Fruit fly (Drosophila melanogaster) whole organism, embryonic: ENCODE results near the gene Hip14.
A peak's percentile ranks its signal among the peaks of the same experiment; 100 is the strongest.

Source experiments
- Ada2b ChIP-seq: fragments of 200-800 bp; sonication (Bioruptor generic); IDR thresholded peaks from 2 replicates; pipeline ENCODE4 v1.3.6; 2022; ENCODE audit warnings: missing biosample characterization, missing genetic modification characterization
- Adf1 ChIP-seq: fragments of 200-800 bp; sonication (Bioruptor generic); IDR thresholded peaks from 2 replicates; pipeline ENCODE4 v1.3.6; 2022; ENCODE audit warnings: missing biosample characterization, missing genetic modification characterization
- Antp ChIP-seq: fragments of 200-800 bp; sonication (Bioruptor generic); optimal IDR thresholded peaks from 3 replicates; lab custom pipeline; 2016; ENCODE audit warnings: missing biosample characterization, missing genetic modification characterization
- CG1024 ChIP-seq: fragments of 200-800 bp; sonication (Bioruptor generic); IDR thresholded peaks from 2 replicates; pipeline ENCODE4 v1.3.6; 2022; ENCODE audit warnings: missing biosample characterization, missing genetic modification characterization
- CG13624 ChIP-seq: fragments of 200-800 bp; sonication (Bioruptor generic); optimal IDR thresholded peaks from 2 replicates; lab custom pipeline; 2016; ENCODE audit warnings: missing biosample characterization, missing genetic modification characterization
- CG14050 ChIP-seq: fragments of 200-800 bp; sonication (Bioruptor generic); IDR thresholded peaks from 3 replicates; pipeline ENCODE4 v1.3.6; 2022; ENCODE audit warnings: missing biosample characterization, missing genetic modification characterization
- CG14667 ChIP-seq: fragments of 200-800 bp; sonication (Bioruptor generic); IDR thresholded peaks from 2 replicates; pipeline ENCODE4 v1.3.6; 2022; ENCODE audit warnings: missing biosample characterization, missing genetic modification characterization
- CG17802 ChIP-seq: fragments of 200-800 bp; sonication (Bioruptor generic); optimal IDR thresholded peaks from 2 replicates; lab custom pipeline; 2018; ENCODE audit warnings: missing biosample characterization, mild to moderate bottlenecking, missing genetic modification characterization, moderate library complexity
- CG2120 ChIP-seq: fragments of 200-800 bp; sonication (Bioruptor generic); optimal IDR thresholded peaks from 3 replicates; lab custom pipeline; 2016; ENCODE audit warnings: missing biosample characterization, missing genetic modification characterization
- CG30020 ChIP-seq: fragments of 200-800 bp; optimal IDR thresholded peaks from 2 replicates; lab custom pipeline; 2019; ENCODE audit warnings: missing biosample characterization, mild to moderate bottlenecking, missing genetic modification characterization, moderate library complexity
- CG34376 ChIP-seq: fragments of 200-800 bp; sonication (Bioruptor generic); optimal IDR thresholded peaks from 2 replicates; lab custom pipeline; 2018; ENCODE audit warnings: missing biosample characterization, mild to moderate bottlenecking, missing genetic modification characterization
- CG4424 ChIP-seq: fragments of 200-800 bp; sonication (Bioruptor generic); optimal IDR thresholded peaks from 3 replicates; lab custom pipeline; 2016; ENCODE audit warnings: missing biosample characterization, missing genetic modification characterization
- CG4617 ChIP-seq: fragments of 200-800 bp; sonication (Bioruptor generic); optimal IDR thresholded peaks from 3 replicates; lab custom pipeline; 2016; ENCODE audit warnings: missing biosample characterization, missing genetic modification characterization, borderline replicate concordance
- CG6683 ChIP-seq: fragments of 200-800 bp; sonication (Bioruptor generic); optimal IDR thresholded peaks from 2 replicates; lab custom pipeline; 2017; ENCODE audit warnings: missing biosample characterization, mild to moderate bottlenecking, missing genetic modification characterization, missing genetic modification reagents
- CG6765 ChIP-seq: fragments of 200-800 bp; sonication (Bioruptor generic); optimal IDR thresholded peaks from 3 replicates; lab custom pipeline; 2017; ENCODE audit warnings: missing biosample characterization, mild to moderate bottlenecking, missing genetic modification characterization
- CG7963 ChIP-seq: fragments of 200-800 bp; sonication (Bioruptor generic); IDR thresholded peaks from 3 replicates; pipeline ENCODE4 v1.3.6; 2022; ENCODE audit warnings: missing biosample characterization, missing genetic modification characterization; ENCODE audit not compliant: partially characterized antibody
- CG9437 ChIP-seq: fragments of 200-800 bp; sonication (Bioruptor generic); optimal IDR thresholded peaks from 2 replicates; lab custom pipeline; 2018; ENCODE audit warnings: missing biosample characterization, mild to moderate bottlenecking, missing genetic modification characterization
- CG9797 ChIP-seq: fragments of 200-800 bp; sonication (Bioruptor generic); optimal IDR thresholded peaks from 3 replicates; lab custom pipeline; 2018; ENCODE audit warnings: missing biosample characterization, mild to moderate bottlenecking, missing genetic modification characterization
- CkIIα-i1 ChIP-seq: fragments of 200-800 bp; sonication (Bioruptor generic); IDR thresholded peaks from 2 replicates; pipeline ENCODE4 v1.3.6; 2022; ENCODE audit warnings: missing biosample characterization, missing genetic modification characterization
- CrebB ChIP-seq: fragments of 200-800 bp; sonication (Bioruptor generic); optimal IDR thresholded peaks from 3 replicates; lab custom pipeline; 2018; ENCODE audit warnings: missing biosample characterization, mild to moderate bottlenecking, missing genetic modification characterization
- ERR ChIP-seq: fragments of 200-800 bp; sonication (Bioruptor generic); optimal IDR thresholded peaks from 2 replicates; lab custom pipeline; 2016; ENCODE audit warnings: missing biosample characterization, missing genetic modification characterization
- Ets97D ChIP-seq: fragments of 200-800 bp; sonication (Bioruptor generic); optimal IDR thresholded peaks from 3 replicates; lab custom pipeline; 2016; ENCODE audit warnings: missing biosample characterization, missing genetic modification characterization
- Hand ChIP-seq: fragments of 200-800 bp; sonication (Bioruptor generic); optimal IDR thresholded peaks from 2 replicates; lab custom pipeline; 2017; ENCODE audit warnings: mild to moderate bottlenecking, missing biosample characterization, missing genetic modification reagents, missing genetic modification characterization
- Hmx ChIP-seq: fragments of 200-800 bp; sonication (Bioruptor generic); optimal IDR thresholded peaks from 2 replicates; lab custom pipeline; 2016; ENCODE audit warnings: missing biosample characterization, missing genetic modification characterization
- Hsf ChIP-seq: fragments of 200-800 bp; sonication (Bioruptor generic); optimal IDR thresholded peaks from 3 replicates; lab custom pipeline; 2016; ENCODE audit warnings: missing biosample characterization, missing genetic modification characterization
- Med ChIP-seq: fragments of 200-800 bp; sonication (Bioruptor generic); peaks from one replicate; lab custom pipeline; 2016; ENCODE audit warnings: missing biosample characterization, missing genetic modification characterization, mild to moderate bottlenecking, inconsistent platforms, moderate library complexity
- Nf-YC ChIP-seq: fragments of 200-800 bp; optimal IDR thresholded peaks from 3 replicates; lab custom pipeline; 2019; ENCODE audit warnings: missing biosample characterization, mild to moderate bottlenecking, missing genetic modification characterization, moderate library complexity
- Oaz ChIP-seq: fragments of 200-800 bp; sonication (Bioruptor generic); IDR thresholded peaks from 2 replicates; pipeline ENCODE4 v1.3.6; 2022; ENCODE audit warnings: missing biosample characterization, missing genetic modification characterization
- Oli ChIP-seq: fragments of 200-800 bp; sonication (Bioruptor generic); optimal IDR thresholded peaks from 2 replicates; lab custom pipeline; 2018; ENCODE audit warnings: missing biosample characterization, mild to moderate bottlenecking, missing genetic modification characterization, moderate library complexity
- Side ChIP-seq: fragments of 200-800 bp; sonication (Bioruptor generic); optimal IDR thresholded peaks from 2 replicates; lab custom pipeline; 2016; ENCODE audit warnings: missing biosample characterization, missing genetic modification characterization
- ci ChIP-seq: fragments of 200-800 bp; sonication (Bioruptor generic); IDR thresholded peaks from 3 replicates; pipeline ENCODE4 v1.3.6; 2022; ENCODE audit warnings: missing biosample characterization, missing genetic modification characterization
- da ChIP-seq: fragments of 200-800 bp; sonication (Bioruptor generic); optimal IDR thresholded peaks from 2 replicates; lab custom pipeline; 2016; ENCODE audit warnings: missing biosample characterization, missing genetic modification characterization
- danr ChIP-seq: fragments of 200-800 bp; sonication (Bioruptor generic); IDR thresholded peaks from 2 replicates; pipeline ENCODE4 v1.3.6; 2022; ENCODE audit warnings: missing biosample characterization, missing genetic modification characterization
- gce ChIP-seq: fragments of 200-800 bp; sonication (Bioruptor generic); IDR thresholded peaks from 3 replicates; pipeline ENCODE4 v1.3.6; 2022; ENCODE audit warnings: missing biosample characterization, missing genetic modification characterization
- gt ChIP-seq: fragments of 200-800 bp; sonication (Bioruptor generic); IDR thresholded peaks from 2 replicates; pipeline ENCODE4 v1.3.6; 2022; ENCODE audit warnings: missing biosample characterization, missing genetic modification characterization
- ham ChIP-seq: fragments of 200-800 bp; sonication (Bioruptor generic); IDR thresholded peaks from 2 replicates; pipeline ENCODE4 v1.3.6; 2022; ENCODE audit warnings: missing biosample characterization, missing genetic modification characterization
- hb ChIP-seq: fragments of 200-800 bp; sonication (Bioruptor generic); IDR thresholded peaks from 3 replicates; pipeline ENCODE4 v1.3.6; 2022; ENCODE audit warnings: missing biosample characterization, missing genetic modification characterization; ENCODE audit not compliant: partially characterized antibody
- lab ChIP-seq: fragments of 200-800 bp; sonication (Bioruptor generic); optimal IDR thresholded peaks from 3 replicates; lab custom pipeline; 2017; ENCODE audit warnings: missing biosample characterization, missing genetic modification characterization, mild to moderate bottlenecking, moderate library complexity, missing genetic modification reagents
- lilli ChIP-seq: fragments of 200-800 bp; sonication (Bioruptor generic); optimal IDR thresholded peaks from 3 replicates; lab custom pipeline; 2016; ENCODE audit warnings: missing biosample characterization, missing genetic modification characterization
- otp ChIP-seq: fragments of 200-800 bp; sonication (Bioruptor generic); IDR thresholded peaks from 3 replicates; pipeline ENCODE4, ENCODE4 v1.3.6; 2022; ENCODE audit warnings: missing biosample characterization, missing genetic modification characterization
- p53 ChIP-seq: fragments of 200-800 bp; sonication (Bioruptor generic); optimal IDR thresholded peaks from 2 replicates; lab custom pipeline; 2016; ENCODE audit warnings: missing biosample characterization, missing genetic modification characterization
- pros ChIP-seq: fragments of 200-800 bp; sonication (Bioruptor generic); optimal IDR thresholded peaks from 3 replicates; lab custom pipeline; 2019; ENCODE audit warnings: missing biosample characterization, mild to moderate bottlenecking, missing genetic modification characterization, moderate library complexity
- slbo ChIP-seq: fragments of 200-800 bp; sonication (Bioruptor generic); IDR thresholded peaks from 2 replicates; pipeline ENCODE4 v1.3.6; 2022; ENCODE audit warnings: missing biosample characterization, missing genetic modification characterization
- sob ChIP-seq: fragments of 200-800 bp; sonication (Bioruptor generic); IDR thresholded peaks from 2 replicates; pipeline ENCODE4 v1.3.6; 2022; ENCODE audit warnings: missing biosample characterization, missing genetic modification characterization
- zen ChIP-seq: fragments of 200-800 bp; sonication (Bioruptor generic); optimal IDR thresholded peaks from 3 replicates; lab custom pipeline; 2018; ENCODE audit warnings: missing biosample characterization, mild to moderate bottlenecking, missing genetic modification characterization, moderate library complexity
- zfh2 ChIP-seq: fragments of 200-800 bp; sonication (Bioruptor generic); optimal IDR thresholded peaks from 2 replicates; lab custom pipeline; 2016; ENCODE audit warnings: missing biosample characterization, missing genetic modification characterization

Gene Hip14

dm6 chr3L:15982783-15983432 lies 5.1 kb upstream of the Hip14 start, which contains the start of the genes brm and Arl1 (continued):
- TF ChIP-seq Antp (GFP tag; lab: Kevin White, UChicago) (peak; percentile 78), Oli (tag; lab: Kevin White, UChicago) (peak; percentile 97), CG13624 (peak; percentile 91), Nf-YC (peak; percentile 94), zen (tag; lab: Kevin White, UChicago) (peak; percentile 98), CG6765 (GFP tag; lab: Kevin White, UChicago) (peak; percentile 96), CG17802 (peak; percentile 93), hb (no peak), gce (peak; percentile 98), lab (GFP tag; lab: Kevin White, UChicago) (peak; percentile 99), CG4617 (GFP tag; lab: Kevin White, UChicago) (peak; percentile 99), Ada2b (GFP tag; lab: Robert Waterston, UW) (peak; percentile 99), slbo (GFP tag; lab: Robert Waterston, UW) (peak; percentile 99), CrebB (tag; lab: Kevin White, UChicago) (peak; percentile 94), Side (GFP tag; lab: Kevin White, UChicago) (peak; percentile 81), gt (GFP tag; lab: Robert Waterston, UW) (peak; percentile 98), Adf1 (GFP tag; lab: Robert Waterston, UW) (peak; percentile 91), CG14667 (GFP tag; lab: Robert Waterston, UW) (peak; percentile 99), Oaz (GFP tag; lab: Robert Waterston, UW) (peak; percentile 99), otp (peak; percentile 98), CG6683 (GFP tag; lab: Kevin White, UChicago) (peak; percentile 95), lilli (GFP tag; lab: Kevin White, UChicago) (peak; percentile 98), CG34376 (GFP tag; lab: Kevin White, UChicago) (peak; percentile 99), Hand (GFP tag; lab: Kevin White, UChicago) (peak; percentile 93), CG1024 (GFP tag; lab: Robert Waterston, UW) (peak; percentile 96), Ets97D (GFP tag; lab: Kevin White, UChicago) (peak; percentile 85), danr (GFP tag; lab: Robert Waterston, UW) (peak; percentile 98), da (GFP tag; lab: Kevin White, UChicago) (peak; percentile 65), CG9797 (GFP tag; lab: Kevin White, UChicago) (peak; percentile 69), CkIIα-i1 (peak; percentile 92), CG9437 (GFP tag; lab: Kevin White, UChicago) (peak; percentile 90), Hsf (GFP tag; lab: Kevin White, UChicago) (peak; percentile 94), ham (GFP tag; lab: Robert Waterston, UW) (peak; percentile 98), ERR (GFP tag; lab: Kevin White, UChicago) (peak; percentile 69), pros (GFP tag; lab: Kevin White, UChicago) (peak; percentile 76), CG30020 (tag; lab: Kevin White, UChicago) (peak; percentile 89), zfh2 (GFP tag; lab: Kevin White, UChicago) (peak; percentile 93), CG14050 (GFP tag; lab: Robert Waterston, UW) (peak; percentile 98), CG7963 (GFP tag; lab: Robert Waterston, UW) (no peak), CG2120 (peak; percentile 97), Med (peak; percentile 98), Hmx (GFP tag; lab: Kevin White, UChicago) (peak; percentile 83), p53 (GFP tag; lab: Kevin White, UChicago) (peak; percentile 18), ci (GFP tag; lab: Robert Waterston, UW) (peak; percentile 99), sob (GFP tag; lab: Robert Waterston, UW) (peak; percentile 100), CG4424 (GFP tag; lab: Kevin White, UChicago) (peak; percentile 98)
